Worm (Caenorhabditis elegans): Measurements from ENCODE around the gene F16G10.5.

F16G10.5 gene

DNA sequence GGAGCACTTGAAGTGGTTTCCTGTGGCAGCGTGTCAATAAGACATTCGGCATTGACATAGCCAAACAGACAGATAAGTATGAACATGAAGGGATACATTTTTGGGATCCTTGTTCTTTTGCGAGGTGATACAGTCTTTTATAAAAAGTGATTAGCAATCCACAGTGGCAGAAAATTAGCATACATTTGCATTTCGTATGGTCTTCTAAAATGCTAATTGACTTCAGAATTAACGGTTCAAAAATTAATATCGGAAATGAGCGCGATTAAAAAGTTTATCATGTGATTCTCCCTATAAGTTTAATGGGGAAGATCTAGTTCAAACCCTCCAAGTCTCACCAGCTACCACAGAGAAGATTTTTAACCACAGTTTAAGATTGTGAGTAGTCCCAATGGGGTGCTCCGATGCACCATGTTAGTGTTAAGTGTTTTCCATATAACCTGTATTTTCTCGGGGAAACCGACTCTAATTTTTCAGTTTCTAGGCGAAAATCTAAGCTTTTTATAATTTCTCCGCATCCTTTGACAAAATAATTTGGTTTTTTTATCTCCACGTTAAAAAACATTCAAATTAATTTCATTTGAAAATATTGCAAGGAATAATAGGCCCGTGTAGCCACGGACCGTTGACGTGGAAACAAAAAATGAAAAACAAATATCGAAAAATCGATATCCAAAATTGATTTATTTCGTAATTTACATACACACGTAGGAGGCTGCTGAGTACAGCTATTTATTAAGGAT is at the start of gene F16G10.5, which contains the start of gene F43C11.12:
Gene F16G10.5, plus strand, starts transcription at position 693 of the 743 bp plus-strand sequence.
Gene F43C11.12, minus strand, starts transcription at position 101 of the 743 bp plus-strand sequence.
- TF ChIP-seq skn-1 (tag; optimal IDR thresholded peaks at IDR 0.05) = no peak
- no peak for TF ChIP-seq ztf-1 (GFP tag; conservative IDR thresholded peaks at IDR 0.05)
- no peak for TF ChIP-seq nhr-6 (tag; optimal IDR thresholded peaks at IDR 0.05)
- no peak for TF ChIP-seq aly-2 (tag; optimal IDR thresholded peaks at IDR 0.05)
- TF ChIP-seq mdl-1 (tag; optimal IDR thresholded peaks at IDR 0.05) = no peak
- no peak for TF ChIP-seq ZK546.5 (tag; optimal IDR thresholded peaks at IDR 0.05)
- TF ChIP-seq ceh-16 (tag; optimal IDR thresholded peaks at IDR 0.05) = no peak
- no peak for TF ChIP-seq C34F6.9 (tag; optimal IDR thresholded peaks at IDR 0.05)
- TF ChIP-seq nhr-129 (tag; optimal IDR thresholded peaks at IDR 0.05) = no peak
- TF ChIP-seq gmeb-1 (tag; optimal IDR thresholded peaks at IDR 0.05) = no peak

DNA sequence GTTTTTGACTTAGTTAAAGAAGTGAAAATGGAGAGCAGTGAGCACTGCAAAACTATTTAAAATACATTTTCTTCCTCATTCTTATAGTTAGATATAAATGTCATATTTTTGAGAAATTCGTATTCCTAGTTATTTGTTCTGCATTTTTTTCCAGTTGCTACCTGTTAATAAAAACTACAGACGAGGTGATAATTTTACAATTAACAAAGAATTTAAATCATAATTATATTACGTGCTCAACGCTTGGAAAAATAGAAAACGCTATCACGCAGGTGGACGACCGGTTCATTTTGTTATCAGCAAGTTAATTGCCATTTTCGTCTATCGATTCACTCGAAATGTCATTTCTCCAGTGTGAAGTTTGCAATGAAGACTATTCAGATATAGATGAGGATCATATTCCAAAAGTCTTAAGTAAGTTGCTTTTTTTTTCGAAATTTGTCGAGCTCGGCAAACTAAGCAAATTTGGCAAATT is 49.2 kb upstream of the F16G10.5 start, which contains the start of the genes ZK1240.5 and ZK1240.9:
Gene ZK1240.5, minus strand, starts transcription at position 51 of the 475 bp plus-strand sequence.
Gene ZK1240.9, plus strand, starts transcription at position 307 of the 475 bp plus-strand sequence.
- TF ChIP-seq fos-1 (tag; optimal IDR thresholded peaks at IDR 0.05) = peak; percentile 21
- TF ChIP-seq mdl-1 (tag; optimal IDR thresholded peaks at IDR 0.05) = no peak
- no peak for TF ChIP-seq nhr-237 (tag; optimal IDR thresholded peaks at IDR 0.05)
- no peak for TF ChIP-seq nhr-12 (tag; optimal IDR thresholded peaks at IDR 0.05)
- no peak for TF ChIP-seq lin-39 (tag; optimal IDR thresholded peaks at IDR 0.05)
- TF ChIP-seq nhr-25 (tag; optimal IDR thresholded peaks at IDR 0.05) = no peak

- TF ChIP-seq fos-1 (tag; optimal IDR thresholded peaks at IDR 0.05) (peak; percentile 87), snpc-4 (tag; optimal IDR thresholded peaks at IDR 0.05) (no peak)
Measured at ce11 chrII:2320097-2320496, 47.0 kb upstream of the F16G10.5 start, which contains the start of gene ZK1240.3. Gene ZK1240.3 (plus strand): TSS chrII:2320334.

- TF ChIP-seq nhr-129 (tag; optimal IDR thresholded peaks at IDR 0.05) = no peak
- TF ChIP-seq nhr-10 (tag; optimal IDR thresholded peaks at IDR 0.05) = no peak
- TF ChIP-seq mdl-1 (tag; optimal IDR thresholded peaks at IDR 0.05) = no peak
- TF ChIP-seq lsy-2 (tag; optimal IDR thresholded peaks at IDR 0.05) = no peak
- no peak for TF ChIP-seq egl-27 (tag; optimal IDR thresholded peaks at IDR 0.05)
- peak; percentile 76 for TF ChIP-seq fos-1 (tag; optimal IDR thresholded peaks at IDR 0.05)
- TF ChIP-seq ceh-82 (tag; optimal IDR thresholded peaks at IDR 0.05) = no peak
- peak; percentile 21 for TF ChIP-seq sma-9 (GFP tag; optimal IDR thresholded peaks at IDR 0.05)
- TF ChIP-seq sma-9 (tag; optimal IDR thresholded peaks at IDR 0.05) = no peak
- no peak for TF ChIP-seq blmp-1 (tag; optimal IDR thresholded peaks at IDR 0.05; ENCODE audit: insufficient read depth)
- TF ChIP-seq gmeb-1 (tag; optimal IDR thresholded peaks at IDR 0.05) = no peak
- TF ChIP-seq mab-5 (tag; optimal IDR thresholded peaks at IDR 0.05) = no peak
Measured at ce11 chrII:2322857-2323518, 44.1 kb upstream of the F16G10.5 start, which contains the start of the genes ZK1240.6 and ZK1240.2. Gene ZK1240.6 (minus strand): TSS chrII:2322907. Gene ZK1240.2 (plus strand): TSS chrII:2323376.

DNA sequence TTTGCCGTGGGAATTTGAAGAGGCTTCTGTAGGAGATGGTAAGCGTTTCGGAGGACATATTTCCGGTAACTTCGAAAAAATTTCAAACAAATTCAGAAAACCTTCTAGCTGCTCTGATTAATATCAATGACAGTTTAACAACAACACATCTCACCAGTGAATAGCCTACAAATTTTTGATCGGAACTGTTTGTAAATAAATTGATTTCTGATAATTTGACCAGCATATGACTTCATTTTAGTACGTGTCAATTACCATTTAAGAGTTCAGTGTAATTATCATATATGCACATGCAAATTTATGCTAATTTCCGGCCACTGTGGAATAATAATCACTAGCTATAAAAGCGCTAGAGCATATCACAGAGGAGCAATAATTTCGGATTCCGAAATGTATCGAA is 42.2 kb upstream of the F16G10.5 start, which contains the start of gene ZK1240.11:
Gene ZK1240.11, plus strand, starts transcription at position 301 of the 400 bp plus-strand sequence.
- TF ChIP-seq ztf-11 (tag; optimal IDR thresholded peaks at IDR 0.05) (no peak), alr-1 (tag; optimal IDR thresholded peaks at IDR 0.05) (no peak), nhr-21 (tag; optimal IDR thresholded peaks at IDR 0.05) (no peak), nhr-77 (tag; optimal IDR thresholded peaks at IDR 0.05) (no peak), elt-3 (tag; optimal IDR thresholded peaks at IDR 0.05) (no peak), nhr-237 (tag; optimal IDR thresholded peaks at IDR 0.05) (no peak), ceh-16 (tag; optimal IDR thresholded peaks at IDR 0.05) (no peak), snpc-4 (tag; optimal IDR thresholded peaks at IDR 0.05) (no peak), nhr-12 (tag; optimal IDR thresholded peaks at IDR 0.05) (no peak), nhr-25 (tag; optimal IDR thresholded peaks at IDR 0.05) (no peak), mdl-1 (tag; optimal IDR thresholded peaks at IDR 0.05) (no peak), lsy-2 (tag; optimal IDR thresholded peaks at IDR 0.05) (no peak), ztf-1 (GFP tag; conservative IDR thresholded peaks at IDR 0.05) (no peak), lin-11 (tag; optimal IDR thresholded peaks at IDR 0.05) (no peak), Y55F3AM.14 (GFP tag; optimal IDR thresholded peaks at IDR 0.05) (no peak), nhr-23 (tag; optimal IDR thresholded peaks at IDR 0.05) (no peak), nhr-129 (tag; optimal IDR thresholded peaks at IDR 0.05) (no peak), unc-39 (tag; optimal IDR thresholded peaks at IDR 0.05) (no peak)

All from whole organism, L2 larva.